Worm (Caenorhabditis elegans) whole organism, mixed stage, embryonic: ENCODE data around the gene F13H10.1.
A peak's percentile ranks its signal among the peaks of the same experiment; 100 is the strongest.

Experiments
- bed-3 ChIP-seq: fragments of 200-800 bp; sonication (Bioruptor generic); optimal IDR thresholded peaks from 3 replicates; lab custom pipeline; 2018; ENCODE audit warnings: mild to moderate bottlenecking, missing genetic modification characterization, moderate library complexity, missing compliant biosample characterization
- blmp-1 ChIP-seq: fragments of 150-350 bp; optimal IDR thresholded peaks from 2 replicates; lab custom pipeline; 2014; ENCODE audit warnings: missing biosample characterization, missing genetic modification characterization
- ceh-43 ChIP-seq: fragments of 200-800 bp; sonication (Bioruptor generic); optimal IDR thresholded peaks from 2 replicates; lab custom pipeline; 2018; ENCODE audit warnings: mild to moderate bottlenecking, missing genetic modification characterization, moderate library complexity, missing compliant biosample characterization
- ceh-83 ChIP-seq: fragments of 200-800 bp; sonication (Bioruptor generic); optimal IDR thresholded peaks from 2 replicates; lab custom pipeline; 2018; ENCODE audit warnings: mild to moderate bottlenecking, missing genetic modification characterization, missing compliant biosample characterization
- ces-1 ChIP-seq: fragments of 150-350 bp; optimal IDR thresholded peaks from 2 replicates; lab custom pipeline; 2014; ENCODE audit warnings: missing biosample characterization, missing genetic modification reagents, missing genetic modification characterization
- cnd-1 ChIP-seq: fragments of 200-800 bp; sonication (Bioruptor generic); optimal IDR thresholded peaks from 2 replicates; lab custom pipeline; 2018; ENCODE audit warnings: mild to moderate bottlenecking, missing genetic modification characterization, missing compliant biosample characterization
- drap-1 ChIP-seq: fragments of 200-800 bp; sonication (Bioruptor generic); optimal IDR thresholded peaks from 3 replicates; lab custom pipeline; 2018; ENCODE audit warnings: mild to moderate bottlenecking, missing genetic modification characterization, missing compliant biosample characterization
- elt-1 ChIP-seq: sonication (generic microtip); optimal IDR thresholded peaks from 2 replicates; lab custom pipeline; 2017; ENCODE audit warnings: missing genetic modification characterization, mild to moderate bottlenecking, missing compliant biosample characterization, antibody characterized with exemption, moderate library complexity, borderline replicate concordance; ENCODE audit not compliant: insufficient read depth
- elt-3 ChIP-seq: fragments of 150-350 bp; optimal IDR thresholded peaks from 2 replicates; lab custom pipeline; 2014; ENCODE audit warnings: missing biosample characterization, missing genetic modification characterization
- flh-1 ChIP-seq: fragments of 200-800 bp; sonication (Bioruptor generic); optimal IDR thresholded peaks from 2 replicates; lab custom pipeline; 2018; ENCODE audit warnings: mild to moderate bottlenecking, missing genetic modification characterization, moderate library complexity, missing compliant biosample characterization
- ham-2 ChIP-seq: fragments of 200-800 bp; sonication (Bioruptor generic); optimal IDR thresholded peaks from 2 replicates; lab custom pipeline; 2018; ENCODE audit warnings: mild to moderate bottlenecking, missing genetic modification characterization, missing compliant biosample characterization
- hlh-1 ChIP-seq: fragments of 150-350 bp; optimal IDR thresholded peaks from 2 replicates; lab custom pipeline; 2014; ENCODE audit warnings: missing biosample characterization, missing genetic modification reagents, missing genetic modification characterization
- lin-13 ChIP-seq: fragments of 150-350 bp; optimal IDR thresholded peaks from 2 replicates; lab custom pipeline; 2014; ENCODE audit warnings: missing biosample characterization, missing genetic modification characterization
- lin-32 ChIP-seq: fragments of 200-800 bp; sonication (Bioruptor generic); optimal IDR thresholded peaks from 2 replicates; lab custom pipeline; 2018; ENCODE audit warnings: mild to moderate bottlenecking, missing genetic modification characterization, missing compliant biosample characterization
- lsy-2 ChIP-seq: fragments of 150-350 bp; optimal IDR thresholded peaks from 2 replicates; lab custom pipeline; 2014; ENCODE audit warnings: missing biosample characterization, missing genetic modification characterization
- mep-1 ChIP-seq: fragments of 150-350 bp; optimal IDR thresholded peaks from 2 replicates; lab custom pipeline; 2017; ENCODE audit warnings: missing biosample characterization, missing genetic modification reagents, missing genetic modification characterization, inconsistent platforms
- mls-2 ChIP-seq: sonication (generic microtip); optimal IDR thresholded peaks from 2 replicates; lab custom pipeline; 2016; ENCODE audit warnings: mild to moderate bottlenecking, missing genetic modification characterization, moderate library complexity, missing compliant biosample characterization
- nhr-12 ChIP-seq: fragments of 150-350 bp; optimal IDR thresholded peaks from 2 replicates; lab custom pipeline; 2014; ENCODE audit warnings: missing biosample characterization, missing genetic modification characterization
- nhr-237 ChIP-seq: fragments of 150-350 bp; optimal IDR thresholded peaks from 2 replicates; lab custom pipeline; 2014; ENCODE audit warnings: missing biosample characterization, missing genetic modification characterization
- nhr-28 ChIP-seq: fragments of 150-350 bp; optimal IDR thresholded peaks from 2 replicates; lab custom pipeline; 2014; ENCODE audit warnings: missing biosample characterization, missing genetic modification characterization
- nhr-76 ChIP-seq: sonication (generic microtip); optimal IDR thresholded peaks from 2 replicates; lab custom pipeline; 2017; ENCODE audit warnings: missing biosample characterization, missing genetic modification characterization
- pha-4 ChIP-seq: fragments of 150-350 bp; optimal IDR thresholded peaks from 2 replicates; lab custom pipeline; 2018; ENCODE audit warnings: missing biosample characterization, missing genetic modification reagents, missing genetic modification characterization
- sem-2 ChIP-seq: fragments of 200-800 bp; sonication (Bioruptor generic); optimal IDR thresholded peaks from 2 replicates; lab custom pipeline; 2018; ENCODE audit warnings: mild to moderate bottlenecking, missing genetic modification characterization, missing compliant biosample characterization
- snpc-4 ChIP-seq: fragments of 150-350 bp; optimal IDR thresholded peaks from 2 replicates; lab custom pipeline; 2014; ENCODE audit warnings: missing biosample characterization, missing genetic modification characterization
- sptf-1 ChIP-seq: sonication (generic microtip); optimal IDR thresholded peaks from 2 replicates; lab custom pipeline; 2017; ENCODE audit warnings: mild to moderate bottlenecking, missing genetic modification characterization, moderate library complexity, missing compliant biosample characterization
- tbx-8 ChIP-seq: fragments of 200-800 bp; sonication (Bioruptor generic); optimal IDR thresholded peaks from 2 replicates; lab custom pipeline; 2018; ENCODE audit warnings: mild to moderate bottlenecking, missing genetic modification characterization, moderate library complexity, missing compliant biosample characterization
- unc-120 ChIP-seq: sonication (generic microtip); optimal IDR thresholded peaks from 2 replicates; lab custom pipeline; 2017; ENCODE audit warnings: missing genetic modification characterization, missing compliant biosample characterization; ENCODE audit not compliant: poor library complexity, severe bottlenecking
- unc-39 ChIP-seq: fragments of 150-350 bp; optimal IDR thresholded peaks from 2 replicates; lab custom pipeline; 2014; ENCODE audit warnings: missing biosample characterization, missing genetic modification characterization
- unc-62 ChIP-seq: fragments of 150-350 bp; optimal IDR thresholded peaks from 2 replicates; lab custom pipeline; 2014; ENCODE audit warnings: missing biosample characterization, missing genetic modification reagents, missing genetic modification characterization
- zip-8 ChIP-seq: fragments of 150-350 bp; optimal IDR thresholded peaks from 2 replicates; lab custom pipeline; 2014; ENCODE audit warnings: missing biosample characterization, missing genetic modification characterization
- ztf-11 ChIP-seq: fragments of 150-350 bp; optimal IDR thresholded peaks from 2 replicates; lab custom pipeline; 2014; ENCODE audit warnings: missing biosample characterization, missing genetic modification characterization

F13H10.1 gene

ce11 chrIV:11038618-11038664 lies 34.1 kb downstream of the F13H10.1 start, which contains the start of gene kdin-1:
Gene kdin-1 (plus strand): TSS chrIV:11038655.
- TF ChIP-seq lin-32, result no peak
- TF ChIP-seq, all 35 proteins: peak for 0

- TF ChIP-seq elt-3 (tag; lab: Kevin White, UChicago) (no peak), hlh-1 (peak; percentile 7), ham-2 (GFP tag; lab: Kevin White, UChicago) (peak; percentile 20), ces-1 (peak; percentile 13)
Observed at ce11 chrIV:11038665-11039064, 34.3 kb downstream of the F13H10.1 start.

DNA sequence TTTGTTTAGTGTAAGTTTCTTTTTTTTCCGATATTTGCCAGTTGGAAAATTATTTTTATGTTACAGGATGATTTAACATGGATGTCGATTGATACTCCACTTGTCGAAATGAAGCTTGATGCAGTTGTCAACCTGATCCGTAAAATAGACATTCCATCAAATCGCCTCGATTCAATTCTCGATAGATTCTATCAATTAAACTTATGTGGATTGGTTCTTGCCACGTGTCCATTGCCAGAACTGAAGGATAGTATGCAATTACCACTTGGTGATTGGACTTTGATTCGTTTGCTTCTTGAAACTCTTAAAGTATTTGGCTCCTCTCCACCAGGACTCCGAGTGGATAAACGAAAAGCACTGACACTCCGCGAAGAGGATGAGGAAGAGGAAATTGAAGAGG lies 40.0 kb downstream of the F13H10.1 start:
- TF ChIP-seq hlh-1, result no peak
- no peak for TF ChIP-seq pha-4 (tag; lab: Kevin White, UChicago)
- TF ChIP-seq ztf-11 (tag; lab: Kevin White, UChicago), result no peak
- no peak for TF ChIP-seq nhr-237 (tag; lab: Kevin White, UChicago)
- no peak for TF ChIP-seq unc-120 (tag; lab: Kevin White, UChicago)
- TF ChIP-seq nhr-12 (tag; lab: Kevin White, UChicago), result no peak
- no peak for TF ChIP-seq zip-8 (tag; lab: Kevin White, UChicago)
- TF ChIP-seq nhr-28 (tag; lab: Kevin White, UChicago), result no peak
- TF ChIP-seq sem-2 (GFP tag; lab: Kevin White, UChicago), result no peak
- no peak for TF ChIP-seq ham-2 (GFP tag; lab: Kevin White, UChicago)
- TF ChIP-seq cnd-1 (tag; lab: Kevin White, UChicago), result no peak
- TF ChIP-seq ceh-43, result no peak
- no peak for TF ChIP-seq nhr-76 (tag; lab: Kevin White, UChicago)

DNA sequence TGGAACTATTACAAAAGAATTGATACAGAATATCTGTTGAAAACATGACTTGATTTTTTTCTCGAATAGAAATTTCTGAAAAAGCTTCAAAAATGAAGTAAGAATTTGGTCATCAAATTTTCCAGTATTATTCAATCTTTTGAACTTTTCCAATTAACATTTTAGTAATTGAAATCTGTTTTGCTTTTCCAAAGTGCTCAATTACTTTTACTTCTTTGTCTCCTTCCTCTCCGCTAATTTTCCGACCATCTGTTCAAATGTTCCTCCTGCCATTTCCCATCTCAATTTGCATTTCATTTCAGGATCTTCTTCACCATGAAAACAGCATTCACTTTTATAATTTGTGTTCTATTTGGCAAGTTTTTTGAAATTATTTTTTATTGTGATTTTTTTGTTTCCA lies 44.5 kb downstream of the F13H10.1 start, which contains the start of gene F36H1.11:
TSS of gene F36H1.11 (plus strand) at position 301 of the 400 bp plus-strand sequence.
- peak; percentile 79 for TF ChIP-seq ces-1
- peak; percentile 18 for TF ChIP-seq cnd-1 (tag; lab: Kevin White, UChicago)
- no peak for TF ChIP-seq flh-1
- TF ChIP-seq unc-39, result no peak

DNA sequence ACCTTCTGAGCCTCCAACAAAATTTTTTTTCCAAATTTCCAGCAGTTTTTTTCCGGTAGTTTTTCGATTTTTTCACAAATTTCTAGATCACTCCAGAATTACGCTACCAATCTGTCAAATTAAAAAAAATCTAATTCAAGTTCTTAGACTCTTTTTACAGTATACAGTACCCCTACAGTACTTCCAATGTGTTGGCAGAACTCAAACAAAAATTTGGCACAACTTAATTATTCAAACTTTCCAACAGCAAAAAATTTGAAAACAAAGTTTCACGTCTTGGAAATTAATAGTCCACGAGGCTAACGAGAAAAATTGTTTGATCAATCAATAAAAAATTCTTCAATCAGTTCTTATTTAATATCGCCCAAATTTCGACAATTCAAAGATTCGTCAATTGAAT lies 45.4 kb downstream of the F13H10.1 start, which contains the start of gene F36H1.3:
TSS of gene F36H1.3 (plus strand) at position 323 of the 400 bp plus-strand sequence.
- TF ChIP-seq tbx-8 (GFP tag; lab: Kevin White, UChicago) (no peak), nhr-237 (tag; lab: Kevin White, UChicago) (no peak), lsy-2 (tag; lab: Kevin White, UChicago) (no peak)

ce11 chrIV:11051963-11052362 lies 47.6 kb downstream of the F13H10.1 start:
- TF ChIP-seq pha-4 (tag; lab: Kevin White, UChicago) (no peak), nhr-12 (tag; lab: Kevin White, UChicago) (no peak), lin-13 (tag; lab: Kevin White, UChicago) (no peak), ham-2 (GFP tag; lab: Kevin White, UChicago) (no peak), elt-3 (tag; lab: Kevin White, UChicago) (no peak), mls-2 (no peak)

- TF ChIP-seq drap-1 (GFP tag; lab: Kevin White, UChicago) (no peak), ham-2 (GFP tag; lab: Kevin White, UChicago) (no peak), nhr-28 (tag; lab: Kevin White, UChicago) (no peak), snpc-4 (tag; lab: Kevin White, UChicago) (no peak), mls-2 (no peak), ceh-83 (no peak), mep-1 (tag; lab: Kevin White, UChicago) (no peak), unc-62 (GFP tag; lab: Kevin White, UChicago) (no peak), blmp-1 (no peak), bed-3 (GFP tag; lab: Kevin White, UChicago) (no peak), zip-8 (tag; lab: Kevin White, UChicago) (no peak), flh-1 (no peak), lsy-2 (tag; lab: Kevin White, UChicago) (no peak), sptf-1 (tag; lab: Kevin White, UChicago) (no peak), lin-32 (no peak), elt-1 (tag; lab: Kevin White, UChicago) (no peak), ceh-43 (no peak), unc-39 (no peak)
Observed at ce11 chrIV:11053652-11054317, 49.4 kb downstream of the F13H10.1 start, which contains the start of the genes F36H1.12 and lin-3. Gene F36H1.12 (minus strand): TSS chrIV:11053702. Gene lin-3 (plus strand): TSS chrIV:11054308.
